Worm (Caenorhabditis elegans) whole organism, L4/young adult: Measurements from ENCODE around the gene R10E9.4.

ENCODE experiments used
- W03F9.2 ChIP-seq: fragments of 150-350 bp; optimal IDR thresholded peaks from 2 replicates; lab custom pipeline; 2014; ENCODE audit warnings: missing biosample characterization, missing genetic modification characterization
- dao-5 ChIP-seq: sonication (generic microtip); optimal IDR thresholded peaks from 2 replicates; lab custom pipeline; 2016; ENCODE audit warnings: missing genotype, missing genetic modification characterization, moderate library complexity, missing compliant biosample characterization
- him-1 ChIP-seq: sonication (generic microtip); optimal IDR thresholded peaks from 2 replicates; lab custom pipeline; 2016; ENCODE audit warnings: missing genotype, missing genetic modification reagents, missing genetic modification characterization, missing compliant biosample characterization

DNA sequence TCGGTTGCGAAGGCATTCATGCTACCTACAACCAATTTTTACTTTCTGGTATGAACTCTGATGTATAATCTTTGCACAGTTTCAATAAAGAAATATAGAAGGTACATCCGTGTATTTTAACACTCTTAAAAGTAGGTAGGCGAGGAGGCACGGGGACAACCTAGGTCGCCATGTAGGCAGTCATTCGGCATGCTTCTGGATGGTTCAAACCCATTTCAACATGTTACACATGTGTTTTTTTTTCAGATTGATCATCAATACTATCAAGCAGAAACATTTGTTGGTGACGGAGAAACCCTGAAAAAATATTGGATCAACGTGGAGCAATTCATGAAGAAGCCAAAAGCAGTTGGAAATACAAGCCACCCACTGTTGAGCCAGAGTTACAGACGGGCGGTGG, 34.4 kb upstream of the R10E9.4 start:
- TF ChIP-seq him-1 (tag; lab: Kevin White, UChicago) (no peak), W03F9.2 (tag; lab: Kevin White, UChicago) (no peak), dao-5 (tag; lab: Kevin White, UChicago) (no peak)
